Worm (Caenorhabditis elegans) whole organism, young adult: ENCODE measurements around the gene nspb-2.
"Not testable (repeated sequence)": the region's sequence is repeated elsewhere in the genome, so short reads cannot be mapped to it uniquely, and the experiment has no call there.

Experiments used
- B0336.3 ChIP-seq: fragments of 200-800 bp; sonication (Bioruptor generic); IDR thresholded peaks from 2 replicates; pipeline ENCODE4 v1.3.6; 2022; ENCODE audit warnings: missing genetic modification characterization, missing compliant biosample characterization
- C06A6.2 ChIP-seq: fragments of 200-800 bp; sonication (Bioruptor generic); conservative IDR thresholded peaks from 2 replicates; pipeline ENCODE4 v1.3.6; 2022; ENCODE audit warnings: missing genetic modification characterization, missing compliant biosample characterization
- F39B2.1 ChIP-seq: fragments of 200-800 bp; sonication (Bioruptor generic); IDR thresholded peaks from 2 replicates; pipeline ENCODE4 v1.3.6; 2022; ENCODE audit warnings: missing genetic modification reagents, missing genetic modification characterization, missing compliant biosample characterization
- F55B11.4 ChIP-seq: sonication (generic microtip); optimal IDR thresholded peaks from 2 replicates; lab custom pipeline; 2016; ENCODE audit warnings: missing compliant biosample characterization, missing genetic modification characterization, borderline replicate concordance; ENCODE audit not compliant: insufficient read depth
- K11D2.4 ChIP-seq: fragments of 200-800 bp; sonication (Bioruptor generic); IDR thresholded peaks from 2 replicates; pipeline ENCODE4 v1.3.6; 2022; ENCODE audit warnings: missing genetic modification reagents, missing genetic modification characterization, missing compliant biosample characterization
- Y56A3A.18 ChIP-seq: fragments of 200-800 bp; sonication (Bioruptor generic); IDR thresholded peaks from 2 replicates; pipeline ENCODE4 v1.3.6; 2022; ENCODE audit warnings: missing genetic modification reagents, missing genetic modification characterization, missing compliant biosample characterization
- Y79H2A.3 ChIP-seq: fragments of 200-800 bp; sonication (Bioruptor generic); conservative IDR thresholded peaks from 2 replicates; pipeline ENCODE4 v1.3.6; 2022; ENCODE audit warnings: missing genetic modification reagents, missing genetic modification characterization, missing compliant biosample characterization
- Y95B8A.8 ChIP-seq: fragments of 200-800 bp; sonication (Bioruptor generic); IDR thresholded peaks from 2 replicates; pipeline ENCODE4 v1.3.6; 2022; ENCODE audit warnings: missing genetic modification reagents, missing genetic modification characterization, missing compliant biosample characterization
- attf-6 ChIP-seq: fragments of 200-800 bp; sonication (Bioruptor generic); IDR thresholded peaks from 2 replicates; pipeline ENCODE4 v1.3.6; 2022; ENCODE audit warnings: missing genetic modification reagents, missing genetic modification characterization, missing compliant biosample characterization
- bed-1 ChIP-seq: fragments of 200-800 bp; sonication (Bioruptor generic); IDR thresholded peaks from 2 replicates; pipeline ENCODE4 v1.3.6; 2022; ENCODE audit warnings: missing genetic modification reagents, missing genetic modification characterization, missing compliant biosample characterization
- bed-2 ChIP-seq: fragments of 200-800 bp; sonication (Bioruptor generic); IDR thresholded peaks from 2 replicates; pipeline ENCODE4 v1.3.6; 2022; ENCODE audit warnings: missing genetic modification reagents, missing genetic modification characterization, missing compliant biosample characterization
- cebp-1 ChIP-seq, 2 experiments: fragments of 200-800 bp in 1 of 2; sonication (Bioruptor generic) in 1 of 2; sonication (generic microtip) in 1 of 2; IDR thresholded peaks in 1 of 2; optimal IDR thresholded peaks in 1 of 2; 2 replicates each; pipeline versions ENCODE4 v1.3.6 to Lab custom; 2017 to 2022; ENCODE audit warnings: missing compliant biosample characterization in 2 of 2, missing genetic modification characterization in 2 of 2, mild to moderate bottlenecking in 1 of 2, missing genetic modification reagents in 1 of 2, moderate library complexity in 1 of 2
- egrh-3 ChIP-seq: fragments of 200-800 bp; sonication (Bioruptor generic); IDR thresholded peaks from 2 replicates; pipeline ENCODE4 v1.3.6; 2022; ENCODE audit warnings: missing genetic modification reagents, missing genetic modification characterization, missing compliant biosample characterization
- ekl-4 ChIP-seq: fragments of 200-800 bp; sonication (Bioruptor generic); IDR thresholded peaks from 2 replicates; pipeline ENCODE4 v1.3.6; 2022; ENCODE audit warnings: missing genetic modification reagents, missing genetic modification characterization, missing compliant biosample characterization
- fkh-3 ChIP-seq: sonication (generic microtip); optimal IDR thresholded peaks from 2 replicates; lab custom pipeline; 2016; ENCODE audit warnings: mild to moderate bottlenecking, missing genetic modification characterization, missing compliant biosample characterization
- gei-17 ChIP-seq: fragments of 200-800 bp; sonication (Bioruptor generic); optimal IDR thresholded peaks from 2 replicates; lab custom pipeline; 2018; ENCODE audit warnings: mild to moderate bottlenecking, missing genetic modification characterization, missing compliant biosample characterization
- him-1 ChIP-seq: sonication (generic microtip); optimal IDR thresholded peaks from 2 replicates; lab custom pipeline; 2016; ENCODE audit warnings: missing genotype, missing genetic modification reagents, missing genetic modification characterization, missing compliant biosample characterization
- hlh-26 ChIP-seq: fragments of 200-800 bp; sonication (Bioruptor generic); conservative IDR thresholded peaks from 2 replicates; pipeline ENCODE4 v1.3.6; 2022; ENCODE audit warnings: missing genetic modification reagents, missing genetic modification characterization, missing compliant biosample characterization
- hmg-1.2 ChIP-seq: fragments of 200-800 bp; sonication (Bioruptor generic); IDR thresholded peaks from 2 replicates; pipeline ENCODE4 v1.3.6; 2022; ENCODE audit warnings: missing genetic modification reagents, missing genetic modification characterization, missing compliant biosample characterization
- hrde-1 ChIP-seq: sonication (generic microtip); optimal IDR thresholded peaks from 2 replicates; lab custom pipeline; 2016; ENCODE audit warnings: missing genetic modification characterization, mild to moderate bottlenecking, missing compliant biosample characterization, moderate library complexity, missing genotype, missing genetic modification reagents, borderline replicate concordance
- hsf-1 ChIP-seq: fragments of 200-800 bp; sonication (Bioruptor generic); IDR thresholded peaks from 2 replicates; pipeline ENCODE4 v1.3.6; 2022; ENCODE audit warnings: missing genetic modification reagents, missing genetic modification characterization, missing compliant biosample characterization
- lag-1 ChIP-seq: fragments of 200-800 bp; sonication (Bioruptor generic); IDR thresholded peaks from 2 replicates; pipeline ENCODE4 v1.3.6; 2022; ENCODE audit warnings: missing genetic modification reagents, missing genetic modification characterization, missing compliant biosample characterization
- lin-35 ChIP-seq, 3 experiments: fragments of 150-350 bp in 2 of 3; sonication (generic microtip) in 1 of 3; optimal IDR thresholded peaks; 2 replicates each; lab custom pipeline; 2014 to 2018; ENCODE audit warnings: missing biosample characterization in 3 of 3, missing genetic modification characterization in 3 of 3, missing genetic modification reagents in 3 of 3
- lin-40 ChIP-seq: sonication (generic microtip); optimal IDR thresholded peaks from 2 replicates; lab custom pipeline; 2016; ENCODE audit warnings: missing genetic modification characterization, mild to moderate bottlenecking, missing compliant biosample characterization, missing genotype, missing genetic modification reagents
- madf-3 ChIP-seq: fragments of 200-800 bp; sonication (Bioruptor generic); IDR thresholded peaks from 2 replicates; pipeline ENCODE4 v1.3.6; 2022; ENCODE audit warnings: missing genetic modification reagents, missing genetic modification characterization, missing compliant biosample characterization
- madf-8 ChIP-seq: fragments of 200-800 bp; sonication (Bioruptor generic); conservative IDR thresholded peaks from 2 replicates; pipeline ENCODE4 v1.3.6; 2022; ENCODE audit warnings: missing genetic modification reagents, missing genetic modification characterization, missing compliant biosample characterization
- mcd-1 ChIP-seq: fragments of 200-800 bp; sonication (Bioruptor generic); IDR thresholded peaks from 2 replicates; pipeline ENCODE4 v1.3.6; 2022; ENCODE audit warnings: missing genetic modification reagents, missing genetic modification characterization, missing compliant biosample characterization
- mes-4 ChIP-seq: sonication (generic microtip); optimal IDR thresholded peaks from 2 replicates; lab custom pipeline; 2016; ENCODE audit warnings: missing genotype, missing genetic modification characterization, missing compliant biosample characterization
- nhr-80 ChIP-seq: sonication (generic microtip); optimal IDR thresholded peaks from 2 replicates; lab custom pipeline; 2016; ENCODE audit warnings: missing genetic modification characterization, missing compliant biosample characterization
- pbrm-1 ChIP-seq: fragments of 200-800 bp; sonication (Bioruptor generic); IDR thresholded peaks from 2 replicates; pipeline ENCODE4 v1.3.6; 2022; ENCODE audit warnings: missing genetic modification reagents, missing genetic modification characterization, missing compliant biosample characterization
- pha-4 ChIP-seq: fragments of 150-350 bp; sonication (generic microtip); optimal IDR thresholded peaks from 2 replicates; lab custom pipeline; 2014; ENCODE audit warnings: missing biosample characterization, missing genetic modification reagents, missing genetic modification characterization
- sea-2 ChIP-seq: fragments of 200-800 bp; sonication (Bioruptor generic); IDR thresholded peaks from 2 replicates; pipeline ENCODE4 v1.3.6; 2022; ENCODE audit warnings: missing genetic modification characterization, missing compliant biosample characterization
- snpc-4 ChIP-seq, 5 experiments: fragments of 150-350 bp in 1 of 5; sonication (generic microtip) in 4 of 5; optimal IDR thresholded peaks; 2 replicates each; lab custom pipeline; 2014 to 2018; ENCODE audit warnings: missing genetic modification characterization in 5 of 5, missing biosample characterization in 3 of 5, antibody characterized with exemption in 2 of 5, mild to moderate bottlenecking in 2 of 5, missing compliant biosample characterization in 2 of 5, missing genotype in 2 of 5, moderate library complexity in 2 of 5, missing genetic modification reagents in 1 of 5
- unc-130 ChIP-seq: sonication (generic microtip); optimal IDR thresholded peaks from 2 replicates; lab custom pipeline; 2016; ENCODE audit warnings: missing genetic modification reagents, missing genetic modification characterization, missing compliant biosample characterization
- zfh-2 ChIP-seq: fragments of 200-800 bp; sonication (Bioruptor generic); conservative IDR thresholded peaks from 2 replicates; pipeline ENCODE4 v1.3.6; 2022; ENCODE audit warnings: missing genetic modification reagents, missing genetic modification characterization, missing compliant biosample characterization

Gene nspb-2

ce11 chrIV:6588080-6588613 lies 3.3 kb upstream of the nspb-2 start (continued):
- no peak for TF ChIP-seq him-1 (tag; lab: Kevin White, UChicago)
- TF ChIP-seq madf-3 (GFP tag; lab: Robert Waterston, UW), result 0 out of 2 replicates have a peak, but pooled peaks have one; percentile 45
- no peak for TF ChIP-seq hlh-26 (GFP tag; lab: Robert Waterston, UW)
- no peak for TF ChIP-seq snpc-4 (GFP tag; optimal IDR thresholded peaks at IDR 0.05; lab: Kevin White, UChicago)
- TF ChIP-seq snpc-4 (tag; optimal IDR thresholded peaks at IDR 0.05; lab: Kevin White, UChicago), result peak in 1 of 4 experiments; percentile 61
- no peak for TF ChIP-seq egrh-3 (GFP tag; lab: Robert Waterston, UW)
- TF ChIP-seq zfh-2, result no peak
- no peak for TF ChIP-seq mcd-1 (GFP tag; lab: Robert Waterston, UW)
- peak in 1 of 3 experiments; percentile 21 for TF ChIP-seq lin-35 (GFP tag; optimal IDR thresholded peaks at IDR 0.05; lab: Kevin White, UChicago)
- TF ChIP-seq B0336.3 (GFP tag; lab: Robert Waterston, UW), result peak; percentile 51; the same call in 1 of the 2 replicates
- TF ChIP-seq sea-2 (GFP tag; lab: Robert Waterston, UW), result no peak

ce11 chrIV:6590029-6590428 lies 1.5 kb upstream of the nspb-2 start, which contains the start of the genes lec-11 and irld-7:
lec-11 (minus strand) TSS chrIV:6590154.
irld-7 (plus strand) TSS chrIV:6590360.
- no peak for TF ChIP-seq B0336.3 (GFP tag; lab: Robert Waterston, UW)
- peak; percentile 69 for TF ChIP-seq nhr-80

ce11 chrIV:6594871-6595270 lies 3.4 kb downstream of the nspb-2 start, which contains the start of gene nspb-3:
nspb-3 (minus strand) TSS chrIV:6594971.
- TF ChIP-seq lag-1 (GFP tag; lab: Robert Waterston, UW); gei-17 (GFP tag; lab: Kevin White, UChicago); Y79H2A.3 (GFP tag; lab: Robert Waterston, UW): not testable (repeated sequence)

- TF ChIP-seq Y95B8A.8 (GFP tag; lab: Robert Waterston, UW) (no peak), hrde-1 (tag; lab: Kevin White, UChicago) (no peak), F55B11.4 (tag; lab: Kevin White, UChicago) (no peak), K11D2.4 (no peak), gei-17 (GFP tag; lab: Kevin White, UChicago) (no peak), hlh-26 (GFP tag; lab: Robert Waterston, UW) (no peak), attf-6 (GFP tag; lab: Robert Waterston, UW) (no peak), fkh-3 (tag; lab: Kevin White, UChicago) (no peak), pbrm-1 (GFP tag; lab: Robert Waterston, UW) (no peak), lin-40 (tag; lab: Kevin White, UChicago) (no peak), Y79H2A.3 (GFP tag; lab: Robert Waterston, UW) (no peak)
- TF ChIP-seq, all 124 proteins: peak for 0
Measured at ce11 chrIV:6595912-6596311, 4.4 kb downstream of the nspb-2 start, which contains the start of gene F38A5.22. F38A5.22 (minus strand) TSS chrIV:6595940.

- TF ChIP-seq ekl-4, result no peak
- TF ChIP-seq bed-2 (GFP tag; lab: Robert Waterston, UW), result no peak
- TF ChIP-seq F55B11.4 (tag; lab: Kevin White, UChicago), result no peak
- no peak for TF ChIP-seq madf-8 (GFP tag; lab: Robert Waterston, UW)
- no peak for TF ChIP-seq unc-130 (GFP tag; lab: Kevin White, UChicago)
- no peak for TF ChIP-seq C06A6.2
- TF ChIP-seq Y56A3A.18 (GFP tag; lab: Robert Waterston, UW), result no peak
- TF ChIP-seq hmg-1.2 (GFP tag; lab: Robert Waterston, UW), result no peak
- TF ChIP-seq F39B2.1 (GFP tag; lab: Robert Waterston, UW), result no peak
- no peak for TF ChIP-seq hrde-1 (tag; lab: Kevin White, UChicago)
- TF ChIP-seq pha-4 (tag; lab: Kevin White, UChicago), result no peak
- no peak for TF ChIP-seq cebp-1 (GFP tag; IDR thresholded peaks at IDR 0.05; lab: Robert Waterston, UW)
- no peak for TF ChIP-seq cebp-1 (tag; optimal IDR thresholded peaks at IDR 0.05; lab: Kevin White, UChicago)
- TF ChIP-seq bed-1, result no peak
- TF ChIP-seq hsf-1, result no peak
- no peak for TF ChIP-seq mes-4 (tag; lab: Kevin White, UChicago)
Measured at ce11 chrIV:6597298-6597697, 5.8 kb downstream of the nspb-2 start, which contains the start of gene F38A5.6. F38A5.6 (minus strand) TSS chrIV:6597398.
